Worm (Caenorhabditis elegans): Measurements from ENCODE around the gene ram-2.

- TF ChIP-seq T26A5.8 (tag; optimal IDR thresholded peaks at IDR 0.05) (no peak), zim-3 (tag; optimal IDR thresholded peaks at IDR 0.05) (no peak), ceh-58 (GFP tag; IDR thresholded peaks at IDR 0.05) (no peak), mes-4 (tag; optimal IDR thresholded peaks at IDR 0.05) (no peak), ztf-3 (GFP tag; optimal IDR thresholded peaks at IDR 0.05) (no peak), F49E8.2 (tag; optimal IDR thresholded peaks at IDR 0.05; ENCODE audit: insufficient read depth) (no peak), nhr-120 (GFP tag; IDR thresholded peaks at IDR 0.05) (no peak), dpff-1 (tag; optimal IDR thresholded peaks at IDR 0.05) (no peak), snpc-1.1 (tag; optimal IDR thresholded peaks at IDR 0.05; ENCODE audit: insufficient read depth) (no peak), unc-62 (GFP tag; optimal IDR thresholded peaks at IDR 0.05) (no peak), lsl-1 (GFP tag; optimal IDR thresholded peaks at IDR 0.05) (no peak), unc-130 (GFP tag; optimal IDR thresholded peaks at IDR 0.05) (no peak), aptf-2 (GFP tag; conservative IDR thresholded peaks at IDR 0.05) (no peak)
Measured at ce11 chrII:11064191-11064695, 47.6 kb upstream of the ram-2 start.

All from whole organism, young adult.